Worm (Caenorhabditis elegans): ENCODE measurements around the gene F36G3.2.

F36G3.2 gene

DNA sequence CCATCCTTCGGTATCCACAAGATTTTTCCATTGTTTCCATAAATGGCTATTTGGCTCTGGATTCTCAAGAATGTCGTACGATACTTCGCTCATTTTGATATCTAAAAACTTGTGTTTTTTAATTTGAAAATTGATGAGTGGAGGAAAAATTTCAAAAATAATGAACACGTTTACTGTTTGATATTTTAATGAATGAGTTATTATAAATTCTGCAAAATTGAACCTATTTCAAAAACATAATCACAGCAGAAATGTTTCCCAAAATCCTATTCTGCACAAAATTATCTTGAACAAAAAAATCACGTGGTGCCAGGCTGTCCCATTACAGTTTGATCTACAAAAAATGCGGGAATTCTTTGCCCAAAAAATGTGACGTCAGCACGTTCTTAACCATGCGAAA is at the start of gene F36G3.2:
F36G3.2 (minus strand) TSS at position 101 of the 400 bp plus-strand sequence.
- TF ChIP-seq hmg-1.2 (GFP tag; IDR thresholded peaks at IDR 0.05) (no peak), C17E4.6 (GFP tag; IDR thresholded peaks at IDR 0.05) (no peak), F49E8.2 (tag; optimal IDR thresholded peaks at IDR 0.05; ENCODE audit: insufficient read depth) (no peak), hlh-12 (tag; optimal IDR thresholded peaks at IDR 0.05) (no peak)

DNA sequence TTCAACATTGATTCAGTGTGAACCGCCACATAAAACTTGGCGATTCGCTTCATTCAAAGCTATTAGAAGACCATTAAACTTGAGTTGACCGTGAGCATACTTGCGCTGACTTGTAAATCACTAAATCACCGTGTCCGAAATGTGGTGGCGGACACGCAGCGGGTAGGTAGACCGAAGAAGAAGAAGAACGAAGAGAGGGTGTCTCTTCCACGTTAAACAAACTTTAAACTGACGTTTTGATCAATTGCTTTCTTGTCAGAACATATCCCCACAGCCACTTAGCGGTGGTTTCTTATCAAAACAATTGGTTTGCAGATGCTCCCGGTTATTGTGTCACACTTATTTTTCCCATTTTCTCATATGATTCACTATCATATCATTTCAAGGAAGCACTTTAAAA is 49.5 kb upstream of the F36G3.2 start:
- TF ChIP-seq attf-5 (GFP tag; optimal IDR thresholded peaks at IDR 0.05), result no peak
- TF ChIP-seq Y53F4B.3 (GFP tag; IDR thresholded peaks at IDR 0.05), result no peak
- TF ChIP-seq bed-1 (GFP tag; IDR thresholded peaks at IDR 0.05), result no peak
- no peak for TF ChIP-seq F23B12.7 (tag; optimal IDR thresholded peaks at IDR 0.05; ENCODE audit: insufficient read depth)
- TF ChIP-seq lin-26 (GFP tag; IDR thresholded peaks at IDR 0.05), result no peak
- no peak for TF ChIP-seq cebp-2 (GFP tag; IDR thresholded peaks at IDR 0.05)
- no peak for TF ChIP-seq F57A8.1 (GFP tag; optimal IDR thresholded peaks at IDR 0.05)
- no peak for TF ChIP-seq madf-10 (tag; optimal IDR thresholded peaks at IDR 0.05)
- no peak for TF ChIP-seq ztf-3 (GFP tag; optimal IDR thresholded peaks at IDR 0.05)
- TF ChIP-seq ztf-28 (GFP tag; IDR thresholded peaks at IDR 0.05), result no peak
- TF ChIP-seq bed-2 (GFP tag; IDR thresholded peaks at IDR 0.05), result no peak
- no peak for TF ChIP-seq F52B5.7 (tag; optimal IDR thresholded peaks at IDR 0.05)
- no peak for TF ChIP-seq F49E8.2 (tag; optimal IDR thresholded peaks at IDR 0.05; ENCODE audit: insufficient read depth)

DNA sequence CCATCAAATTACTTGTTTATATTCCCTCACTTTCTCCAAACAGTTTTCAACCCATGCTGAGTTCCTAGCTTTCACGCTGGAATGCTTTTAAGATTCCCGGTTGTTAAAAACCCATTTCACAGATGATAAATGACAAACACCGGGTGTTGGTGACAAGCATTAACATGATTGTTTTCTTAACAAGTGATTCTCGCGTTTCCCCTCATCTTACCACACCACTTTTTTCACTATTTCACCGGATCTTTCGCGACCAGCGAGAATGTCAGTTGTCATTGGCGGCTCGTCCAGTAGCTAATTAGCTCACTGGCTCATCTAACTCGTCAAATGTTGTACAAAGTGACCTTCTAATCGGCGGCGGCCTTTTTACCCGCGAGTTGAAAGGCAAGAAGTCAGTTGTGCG is 48.0 kb upstream of the F36G3.2 start:
- TF ChIP-seq mcd-1 (GFP tag; IDR thresholded peaks at IDR 0.05), result no peak
- TF ChIP-seq nhr-80 (tag; optimal IDR thresholded peaks at IDR 0.05), result no peak

DNA sequence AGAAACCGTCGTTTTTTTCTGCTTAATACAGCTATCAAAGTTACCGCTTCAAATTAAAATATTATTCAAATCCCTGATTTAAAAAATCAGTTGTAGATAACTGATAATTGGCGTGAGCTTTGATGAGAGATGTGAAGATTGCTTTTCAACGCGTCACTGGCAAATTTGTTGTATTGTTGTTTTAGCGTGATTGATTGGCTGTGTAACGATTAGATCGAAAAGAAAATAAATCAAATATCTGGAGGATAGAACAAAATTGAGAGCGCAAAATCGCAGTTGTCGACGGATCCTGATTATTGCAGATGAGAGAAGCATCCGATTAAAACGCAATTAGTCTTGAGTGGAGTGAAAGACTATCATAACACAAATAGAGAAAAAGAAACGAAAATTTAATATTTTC is 46.8 kb upstream of the F36G3.2 start:
- TF ChIP-seq pha-4 (tag; optimal IDR thresholded peaks at IDR 0.05), result no peak
- TF ChIP-seq ceh-100 (GFP tag; IDR thresholded peaks at IDR 0.05), result no peak
- no peak for TF ChIP-seq Y53F4B.3 (GFP tag; IDR thresholded peaks at IDR 0.05)
- TF ChIP-seq lag-1 (GFP tag; IDR thresholded peaks at IDR 0.05), result no peak
- no peak for TF ChIP-seq hlh-12 (tag; optimal IDR thresholded peaks at IDR 0.05)
- no peak for TF ChIP-seq nfya-2 (GFP tag; IDR thresholded peaks at IDR 0.05)

DNA sequence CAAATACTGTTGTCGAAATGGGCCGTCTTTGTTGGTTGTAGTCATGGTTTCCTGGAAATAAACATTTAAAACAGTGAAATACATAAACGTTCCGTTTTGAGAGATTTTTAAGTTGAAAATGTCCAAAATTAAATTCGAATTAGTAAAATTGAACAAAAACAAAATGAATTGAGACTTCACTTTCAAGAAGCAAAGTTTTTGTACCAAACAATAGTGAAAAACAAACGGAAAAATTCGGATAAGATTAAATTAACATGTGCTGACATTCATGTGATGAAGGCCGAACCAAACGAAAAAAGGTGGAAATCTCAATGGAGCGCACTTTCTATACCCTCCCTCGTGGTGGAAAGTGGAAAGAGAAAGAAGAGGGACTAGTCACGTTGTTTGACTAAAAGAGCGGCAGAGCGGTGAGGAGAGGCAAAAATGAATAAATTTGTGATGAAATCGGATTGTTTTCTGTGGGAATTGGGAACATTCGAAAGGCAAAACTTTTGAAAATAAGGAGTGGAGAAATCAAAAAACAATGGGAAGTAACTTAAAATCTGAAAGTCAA is 44.0 kb upstream of the F36G3.2 start, which contains the start of gene ipla-2:
ipla-2 (minus strand) TSS at position 51 of the 553 bp plus-strand sequence.
- TF ChIP-seq snpc-4 (GFP tag; optimal IDR thresholded peaks at IDR 0.05) (no peak), snpc-4 (tag; optimal IDR thresholded peaks at IDR 0.05) (peak in 1 of 4 experiments; percentile 21), ceh-79 (tag; optimal IDR thresholded peaks at IDR 0.05) (no peak), Y79H2A.3 (GFP tag; conservative IDR thresholded peaks at IDR 0.05) (no peak), ets-4 (GFP tag; optimal IDR thresholded peaks at IDR 0.05) (no peak), K12H6.12 (tag; optimal IDR thresholded peaks at IDR 0.05) (peak; percentile 48), zfh-2 (GFP tag; conservative IDR thresholded peaks at IDR 0.05) (no peak), attf-5 (GFP tag; optimal IDR thresholded peaks at IDR 0.05) (peak; percentile 69), lir-1 (GFP tag; conservative IDR thresholded peaks at IDR 0.05) (no peak), let-526 (GFP tag; IDR thresholded peaks at IDR 0.05) (no peak), hmg-1.2 (GFP tag; IDR thresholded peaks at IDR 0.05) (peak; percentile 36; the same call in 1 of the 2 replicates), dox-1 (GFP tag; IDR thresholded peaks at IDR 0.05) (0 out of 2 replicates have a peak, but pooled peaks have one; percentile 14), cebp-1 (GFP tag; IDR thresholded peaks at IDR 0.05) (peak; percentile 74), cebp-1 (tag; optimal IDR thresholded peaks at IDR 0.05) (peak; percentile 90), lin-54 (GFP tag; optimal IDR thresholded peaks at IDR 0.05) (no peak), ceh-27 (GFP tag; optimal IDR thresholded peaks at IDR 0.05) (peak; percentile 37), Y95B8A.8 (GFP tag; IDR thresholded peaks at IDR 0.05) (no peak), efl-1 (GFP tag; optimal IDR thresholded peaks at IDR 0.05) (no peak), zim-3 (tag; optimal IDR thresholded peaks at IDR 0.05) (no peak), F23B12.7 (tag; optimal IDR thresholded peaks at IDR 0.05; ENCODE audit: insufficient read depth) (peak; percentile 17), mcd-1 (GFP tag; IDR thresholded peaks at IDR 0.05) (peak; percentile 88), snpc-1.3 (tag; optimal IDR thresholded peaks at IDR 0.05; ENCODE audit: insufficient read depth) (no peak), B0336.3 (GFP tag; IDR thresholded peaks at IDR 0.05) (no peak), egl-18 (GFP tag; IDR thresholded peaks at IDR 0.05) (no peak), nhr-80 (tag; optimal IDR thresholded peaks at IDR 0.05) (peak; percentile 72)
